Worm (Caenorhabditis elegans) whole organism, L3 larva: ENCODE results near the gene zfp-1.
A peak's percentile ranks its signal among the peaks of the same experiment; 100 is the strongest.

Source experiments
- R02D3.7 ChIP-seq: fragments of 150-350 bp; optimal IDR thresholded peaks from 2 replicates; lab custom pipeline; 2014; ENCODE audit warnings: missing biosample characterization, missing genetic modification characterization
- aly-2 ChIP-seq: fragments of 150-350 bp; optimal IDR thresholded peaks from 2 replicates; lab custom pipeline; 2014; ENCODE audit warnings: missing biosample characterization, missing genetic modification characterization
- ceh-28 ChIP-seq: fragments of 150-350 bp; optimal IDR thresholded peaks from 2 replicates; lab custom pipeline; 2014; ENCODE audit warnings: missing biosample characterization, missing genetic modification reagents, missing genetic modification characterization
- ceh-82 ChIP-seq: fragments of 150-350 bp; optimal IDR thresholded peaks from 2 replicates; lab custom pipeline; 2014; ENCODE audit warnings: missing biosample characterization, missing genetic modification characterization
- egl-27 ChIP-seq: sonication (generic microtip); optimal IDR thresholded peaks from 4 replicates; lab custom pipeline; 2017; ENCODE audit warnings: missing biosample characterization, missing genetic modification reagents, missing genetic modification characterization
- egl-5 ChIP-seq: fragments of 150-350 bp; optimal IDR thresholded peaks from 2 replicates; lab custom pipeline; 2017; ENCODE audit warnings: missing biosample characterization, missing genetic modification reagents, missing genetic modification characterization, inconsistent platforms
- elt-2 ChIP-seq: sonication (generic microtip); optimal IDR thresholded peaks from 2 replicates; lab custom pipeline; 2016; ENCODE audit warnings: missing genetic modification reagents, mild to moderate bottlenecking, missing genetic modification characterization, missing compliant biosample characterization
- eor-1 ChIP-seq, 2 experiments: fragments of 150-350 bp; optimal IDR thresholded peaks; 2 replicates each; lab custom pipeline; 2014 to 2018; ENCODE audit warnings: missing biosample characterization in 2 of 2, missing genetic modification characterization in 2 of 2
- fos-1 ChIP-seq: fragments of 150-350 bp; optimal IDR thresholded peaks from 2 replicates; lab custom pipeline; 2014; ENCODE audit warnings: missing biosample characterization, missing genetic modification characterization
- hmg-11 ChIP-seq: sonication (generic microtip); optimal IDR thresholded peaks from 2 replicates; lab custom pipeline; 2016; ENCODE audit warnings: missing genetic modification characterization, missing compliant biosample characterization
- jun-1 ChIP-seq: fragments of 150-350 bp; optimal IDR thresholded peaks from 2 replicates; lab custom pipeline; 2014; ENCODE audit warnings: missing biosample characterization, missing genetic modification reagents, missing genetic modification characterization
- lin-15B ChIP-seq: fragments of 150-350 bp; optimal IDR thresholded peaks from 2 replicates; lab custom pipeline; 2014; ENCODE audit warnings: missing biosample characterization, missing genetic modification characterization
- lin-39 ChIP-seq: fragments of 150-350 bp; optimal IDR thresholded peaks from 2 replicates; lab custom pipeline; 2018; ENCODE audit warnings: missing biosample characterization, missing genetic modification reagents, missing genetic modification characterization
- lsy-12 ChIP-seq: sonication (generic microtip); optimal IDR thresholded peaks from 2 replicates; lab custom pipeline; 2016; ENCODE audit warnings: mild to moderate bottlenecking, missing genetic modification characterization, missing compliant biosample characterization
- mml-1 ChIP-seq: fragments of 150-350 bp; sonication (generic microtip); optimal IDR thresholded peaks from 3 replicates; lab custom pipeline; 2014; ENCODE audit warnings: missing biosample characterization, missing genetic modification characterization
- nfya-1 ChIP-seq: sonication (generic microtip); optimal IDR thresholded peaks from 2 replicates; lab custom pipeline; 2017; ENCODE audit warnings: missing genetic modification characterization, mild to moderate bottlenecking, missing compliant biosample characterization, antibody characterized with exemption, moderate library complexity; ENCODE audit not compliant: insufficient read depth
- nhr-11 ChIP-seq: fragments of 150-350 bp; optimal IDR thresholded peaks from 2 replicates; lab custom pipeline; 2014; ENCODE audit warnings: missing biosample characterization, missing genetic modification characterization
- nhr-12 ChIP-seq: fragments of 150-350 bp; optimal IDR thresholded peaks from 2 replicates; lab custom pipeline; 2014; ENCODE audit warnings: missing biosample characterization, missing genetic modification characterization
- nhr-23 ChIP-seq: fragments of 150-350 bp; optimal IDR thresholded peaks from 2 replicates; lab custom pipeline; 2014; ENCODE audit warnings: missing biosample characterization, missing genetic modification reagents, missing genetic modification characterization
- nhr-237 ChIP-seq: fragments of 150-350 bp; optimal IDR thresholded peaks from 2 replicates; lab custom pipeline; 2014; ENCODE audit warnings: missing biosample characterization, missing genetic modification characterization
- nhr-25 ChIP-seq: sonication (generic microtip); optimal IDR thresholded peaks from 2 replicates; lab custom pipeline; 2017; ENCODE audit warnings: missing biosample characterization, missing genetic modification characterization
- nhr-43 ChIP-seq: sonication (generic microtip); optimal IDR thresholded peaks from 2 replicates; lab custom pipeline; 2016; ENCODE audit warnings: mild to moderate bottlenecking, missing genetic modification characterization, missing compliant biosample characterization; ENCODE audit not compliant: poor library complexity, severe bottlenecking
- nhr-67 ChIP-seq: fragments of 150-350 bp; optimal IDR thresholded peaks from 2 replicates; lab custom pipeline; 2014; ENCODE audit warnings: missing biosample characterization, missing genetic modification characterization
- nhr-76 ChIP-seq: fragments of 150-350 bp; sonication (generic microtip); optimal IDR thresholded peaks from 5 replicates; lab custom pipeline; 2014; ENCODE audit warnings: missing biosample characterization, missing genetic modification characterization
- nhr-77 ChIP-seq: fragments of 150-350 bp; optimal IDR thresholded peaks from 2 replicates; lab custom pipeline; 2014; ENCODE audit warnings: missing biosample characterization, missing genetic modification characterization
- pha-4 ChIP-seq: fragments of 150-350 bp; optimal IDR thresholded peaks from 2 replicates; lab custom pipeline; 2014; ENCODE audit warnings: missing biosample characterization, missing genetic modification reagents, missing genetic modification characterization
- pqm-1 ChIP-seq: fragments of 150-350 bp; optimal IDR thresholded peaks from 2 replicates; lab custom pipeline; 2017; ENCODE audit warnings: missing biosample characterization, missing genetic modification characterization, inconsistent platforms
- sea-2 ChIP-seq: fragments of 150-350 bp; sonication (generic microtip); optimal IDR thresholded peaks from 4 replicates; lab custom pipeline; 2014; ENCODE audit warnings: missing biosample characterization, missing genetic modification reagents, missing genetic modification characterization
- skn-1 ChIP-seq: fragments of 150-350 bp; optimal IDR thresholded peaks from 2 replicates; lab custom pipeline; 2014; ENCODE audit warnings: missing biosample characterization, missing genetic modification characterization
- tbx-2 ChIP-seq: sonication (generic microtip); optimal IDR thresholded peaks from 2 replicates; lab custom pipeline; 2016; ENCODE audit warnings: mild to moderate bottlenecking, missing genetic modification characterization, missing compliant biosample characterization
- unc-62 ChIP-seq: fragments of 150-350 bp; sonication (generic microtip); optimal IDR thresholded peaks from 4 replicates; lab custom pipeline; 2014; ENCODE audit warnings: missing biosample characterization, missing genetic modification reagents, missing genetic modification characterization
- ztf-4 ChIP-seq: fragments of 150-350 bp; optimal IDR thresholded peaks from 2 replicates; lab custom pipeline; 2014; ENCODE audit warnings: missing biosample characterization, missing genetic modification characterization

zfp-1 gene

DNA sequence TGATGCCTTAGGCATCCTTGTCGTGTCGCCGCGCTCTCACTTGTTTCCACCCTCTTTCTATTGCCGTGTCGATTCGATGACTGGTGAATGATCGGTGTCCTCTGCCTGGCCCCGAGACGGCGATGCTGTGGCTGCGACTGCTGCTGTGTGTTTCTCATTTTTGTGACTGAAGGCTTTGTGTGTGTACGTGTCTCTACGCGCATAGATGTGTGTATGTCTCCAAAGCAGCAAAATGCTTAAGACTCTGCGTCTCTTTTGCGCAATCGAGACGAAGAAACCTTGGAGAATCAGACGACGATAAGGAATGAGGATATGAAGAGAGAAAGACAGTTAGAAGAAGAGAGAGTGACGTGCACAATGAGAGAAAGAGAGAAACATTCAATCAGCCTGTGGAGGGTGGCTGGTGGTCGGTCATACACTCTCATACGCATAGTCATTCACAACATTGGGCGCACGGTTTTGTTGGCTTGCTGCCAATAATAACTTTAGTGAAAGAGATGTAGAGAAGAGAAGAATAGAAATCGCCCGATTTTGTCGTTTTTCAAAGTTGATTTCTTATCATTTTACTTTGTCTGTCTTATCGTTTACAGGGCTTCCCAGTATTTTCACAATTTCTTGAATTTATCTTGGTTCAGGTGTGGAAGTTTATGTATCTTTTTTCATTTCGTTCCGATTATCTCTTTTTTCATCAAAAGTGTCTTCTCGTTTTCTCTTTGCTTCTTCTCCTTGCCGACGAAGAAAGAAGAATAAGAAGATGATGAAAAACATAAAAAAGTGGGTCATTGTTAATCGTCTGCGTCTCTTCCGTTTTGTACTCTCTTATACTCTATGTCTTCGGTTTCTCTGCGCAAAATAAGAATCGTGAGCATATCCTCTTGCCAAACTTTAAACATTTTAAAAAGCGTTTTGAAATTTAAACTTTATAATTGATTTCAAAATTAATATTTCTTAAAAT, 10.8 kb downstream of the zfp-1 start (continued):
- peak; percentile 86 for TF ChIP-seq sea-2
- no peak for TF ChIP-seq nhr-76 (tag; lab: Kevin White, UChicago)
- peak in 1 of 2 experiments; percentile 75 for TF ChIP-seq eor-1 (tag; optimal IDR thresholded peaks at IDR 0.05; lab: Kevin White, UChicago)
- TF ChIP-seq nhr-23 = peak; percentile 98
- TF ChIP-seq R02D3.7 (tag; lab: Kevin White, UChicago) = peak; percentile 77
- peak; percentile 62 for TF ChIP-seq pqm-1 (tag; lab: Kevin White, UChicago)
- no peak for TF ChIP-seq nhr-12 (tag; lab: Kevin White, UChicago)
- peak; percentile 98 for TF ChIP-seq nfya-1 (tag; lab: Kevin White, UChicago)
- TF ChIP-seq nhr-67 (tag; lab: Kevin White, UChicago) = peak; percentile 17
- peak; percentile 70 for TF ChIP-seq ztf-4 (tag; lab: Kevin White, UChicago)

DNA sequence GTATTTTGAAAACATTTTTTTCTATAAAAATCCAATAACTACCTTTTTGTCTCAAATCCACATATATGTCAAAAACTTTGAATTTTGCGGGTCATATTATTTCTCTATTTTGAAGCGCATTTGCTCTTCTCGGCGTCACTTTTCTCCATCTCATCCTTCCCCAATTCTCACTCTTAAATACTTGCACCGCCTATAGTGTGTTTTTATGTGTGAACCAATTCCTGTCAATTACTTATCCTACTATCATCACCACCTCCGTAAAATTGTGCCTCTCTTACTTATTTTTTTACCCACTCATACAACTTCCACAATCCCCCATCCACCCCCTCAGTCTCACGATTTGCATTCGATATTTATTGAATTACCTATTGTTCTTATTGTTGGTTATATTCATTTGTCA, 14.5 kb downstream of the zfp-1 start:
- TF ChIP-seq ceh-28 (tag; lab: Kevin White, UChicago) = no peak
- TF ChIP-seq tbx-2 (tag; lab: Kevin White, UChicago) = no peak
- TF ChIP-seq hmg-11 (tag; lab: Kevin White, UChicago) = no peak
- TF ChIP-seq lin-39 (tag; lab: Kevin White, UChicago) = no peak
- TF ChIP-seq lin-15B (tag; lab: Kevin White, UChicago) = no peak
- no peak for TF ChIP-seq egl-27 (tag; lab: Kevin White, UChicago)
- TF ChIP-seq aly-2 (tag; lab: Kevin White, UChicago) = no peak
- no peak for TF ChIP-seq nhr-25

DNA sequence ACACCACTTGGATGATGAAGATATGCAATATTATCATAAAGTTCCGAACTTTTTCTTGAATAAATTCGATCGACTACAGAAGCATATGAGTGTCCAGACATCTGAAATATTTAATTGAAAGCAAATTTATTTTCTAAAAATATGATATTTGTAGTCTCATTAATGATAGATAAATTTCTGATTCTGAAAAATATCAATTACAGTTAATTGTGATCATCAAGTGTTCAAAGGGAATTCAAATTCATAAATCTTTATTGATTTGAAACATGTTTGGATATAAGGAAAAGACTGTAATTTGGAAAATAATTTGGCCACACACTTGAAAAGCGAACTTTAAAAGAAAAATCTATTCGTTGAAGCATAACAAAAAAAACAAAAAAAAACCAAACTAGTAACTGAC, 15.9 kb downstream of the zfp-1 start, which contains the start of gene F54F2.7:
F54F2.7 (minus strand) TSS at position 101 of the 400 bp plus-strand sequence.
- no peak for TF ChIP-seq fos-1
- TF ChIP-seq elt-2 (tag; lab: Kevin White, UChicago) = no peak
- TF ChIP-seq lin-15B (tag; lab: Kevin White, UChicago) = no peak
- TF ChIP-seq lin-39 (tag; lab: Kevin White, UChicago) = no peak
- no peak for TF ChIP-seq egl-5 (tag; lab: Kevin White, UChicago)
- TF ChIP-seq nhr-23 = no peak
- no peak for TF ChIP-seq ceh-82
- no peak for TF ChIP-seq mml-1
- TF ChIP-seq sea-2 = no peak
- TF ChIP-seq nfya-1 (tag; lab: Kevin White, UChicago) = no peak
- no peak for TF ChIP-seq egl-27 (tag; lab: Kevin White, UChicago)

DNA sequence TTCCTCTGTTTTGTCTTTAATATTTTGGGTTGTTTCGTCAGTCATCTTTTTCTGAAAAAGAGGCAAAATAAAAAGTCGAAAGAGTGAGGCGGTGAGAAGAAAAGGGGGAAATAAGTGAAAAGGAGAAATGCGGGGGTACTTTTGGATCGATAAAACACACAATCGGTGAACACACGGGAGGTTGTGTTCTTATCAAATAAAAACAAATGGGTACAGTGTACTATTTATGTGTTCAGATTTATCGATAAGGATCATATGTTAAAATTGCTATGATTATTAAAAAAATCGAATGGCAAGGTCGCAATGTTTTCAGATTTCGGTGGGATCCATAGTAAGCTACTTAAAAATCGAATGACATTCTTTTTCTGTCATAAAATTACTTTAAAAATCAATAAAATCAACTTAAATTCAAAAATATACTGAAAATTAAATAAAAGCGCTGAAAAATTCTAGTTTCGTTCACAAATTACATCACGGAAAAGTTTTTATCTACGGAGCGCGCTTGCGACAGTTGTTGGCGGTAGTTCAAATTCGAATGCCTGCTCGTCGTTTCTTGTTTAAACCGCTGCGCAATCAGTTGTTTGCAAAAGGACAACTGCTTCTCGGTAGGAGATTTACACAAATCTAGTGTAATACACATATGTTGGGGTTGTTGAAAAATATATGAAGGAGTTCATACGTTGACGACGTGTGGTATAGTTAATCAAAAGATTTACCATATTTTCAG, 18.1 kb downstream of the zfp-1 start, which contains the start of gene prx-19:
prx-19 (minus strand) TSS at position 51 of the 727 bp plus-strand sequence.
- peak; percentile 63 for TF ChIP-seq lin-15B (tag; lab: Kevin White, UChicago)
- TF ChIP-seq nhr-11 = no peak
- TF ChIP-seq lsy-12 = no peak
- no peak for TF ChIP-seq unc-62 (GFP tag; lab: Kevin White, UChicago)
- peak; percentile 63 for TF ChIP-seq pha-4
- no peak for TF ChIP-seq tbx-2 (tag; lab: Kevin White, UChicago)
- TF ChIP-seq nhr-12 (tag; lab: Kevin White, UChicago) = no peak
- TF ChIP-seq egl-5 (tag; lab: Kevin White, UChicago) = peak; percentile 32
- TF ChIP-seq lin-39 (tag; lab: Kevin White, UChicago) = peak; percentile 56
- peak; percentile 0 for TF ChIP-seq nhr-43 (tag; lab: Kevin White, UChicago)
- peak; percentile 57 for TF ChIP-seq skn-1 (tag; lab: Kevin White, UChicago)
- peak; percentile 72 for TF ChIP-seq nfya-1 (tag; lab: Kevin White, UChicago)
- no peak for TF ChIP-seq hmg-11 (tag; lab: Kevin White, UChicago)
- no peak for TF ChIP-seq aly-2 (tag; lab: Kevin White, UChicago)
- TF ChIP-seq elt-2 (tag; lab: Kevin White, UChicago) = peak; percentile 61
- no peak for TF ChIP-seq jun-1 (tag; lab: Kevin White, UChicago)
- peak; percentile 76 for TF ChIP-seq nhr-25
- no peak for TF ChIP-seq mml-1
- TF ChIP-seq ceh-28 (tag; lab: Kevin White, UChicago) = peak; percentile 23
- TF ChIP-seq nhr-23 = peak; percentile 53
- TF ChIP-seq nhr-237 = no peak
- no peak for TF ChIP-seq ceh-82
- TF ChIP-seq nhr-77 (tag; lab: Kevin White, UChicago) = no peak
- TF ChIP-seq, all 47 proteins: peak for 11
